Worm (Caenorhabditis elegans) whole organism, L4 larva: ENCODE data around the gene vps-54.

Source experiments
- ZK546.5 ChIP-seq, 2 experiments: sonication (generic microtip); optimal IDR thresholded peaks; 2 replicates each; lab custom pipeline; 2017; ENCODE audit warnings: missing biosample characterization in 2 of 2, missing genetic modification characterization in 2 of 2
- dmd-8 ChIP-seq: fragments of 200-800 bp; sonication (Bioruptor generic); IDR thresholded peaks from 2 replicates; pipeline ENCODE4 v1.3.6; 2022; ENCODE audit warnings: missing genetic modification characterization, missing compliant biosample characterization
- fkh-10 ChIP-seq: fragments of 150-350 bp; optimal IDR thresholded peaks from 2 replicates; lab custom pipeline; 2014; ENCODE audit warnings: missing biosample characterization, missing genetic modification reagents, missing genetic modification characterization
- hif-1 ChIP-seq, 2 experiments: sonication (generic microtip); optimal IDR thresholded peaks; 2 replicates each; lab custom pipeline; 2016 to 2017; ENCODE audit warnings: missing compliant biosample characterization in 2 of 2, missing genetic modification characterization in 2 of 2, missing genetic modification reagents in 2 of 2, missing genotype in 2 of 2, mild to moderate bottlenecking in 1 of 2
- nhr-77 ChIP-seq: fragments of 150-350 bp; optimal IDR thresholded peaks from 2 replicates; lab custom pipeline; 2014; ENCODE audit warnings: missing biosample characterization, missing genetic modification characterization
- spr-1 ChIP-seq: sonication (generic microtip); optimal IDR thresholded peaks from 2 replicates; lab custom pipeline; 2016; ENCODE audit warnings: mild to moderate bottlenecking, missing genetic modification characterization, missing compliant biosample characterization
- unc-130 ChIP-seq: sonication (generic microtip); optimal IDR thresholded peaks from 2 replicates; lab custom pipeline; 2016; ENCODE audit warnings: missing genetic modification reagents, missing genetic modification characterization, missing compliant biosample characterization
- unc-39 ChIP-seq: sonication (generic microtip); optimal IDR thresholded peaks from 2 replicates; lab custom pipeline; 2017; ENCODE audit warnings: missing biosample characterization, missing genetic modification characterization

DNA sequence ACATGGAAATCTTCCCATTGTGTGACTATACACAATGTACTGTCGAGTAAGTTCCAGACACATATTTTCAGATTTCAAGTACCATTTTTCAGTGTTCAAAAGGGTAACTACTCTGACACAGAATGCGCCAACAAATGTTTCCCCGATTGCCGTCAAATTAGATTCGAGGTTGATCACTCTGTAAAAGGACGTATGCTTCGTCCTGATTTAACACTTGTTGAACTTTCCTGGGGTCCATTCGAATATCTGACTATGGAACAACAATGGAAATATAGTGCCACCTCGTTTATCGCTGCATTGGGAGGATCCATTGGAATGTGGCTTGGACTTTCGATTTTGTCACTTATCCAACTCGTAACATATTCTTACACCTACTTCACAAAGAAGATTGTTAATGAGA is 2.0 kb downstream of the vps-54 start:
- TF ChIP-seq fkh-10 (GFP tag; lab: Kevin White, UChicago) (no peak), dmd-8 (GFP tag; lab: Robert Waterston, UW) (no peak), ZK546.5 (tag; optimal IDR thresholded peaks at IDR 0.05; lab: Kevin White, UChicago) (no peak), spr-1 (tag; lab: Kevin White, UChicago) (no peak), hif-1 (tag; optimal IDR thresholded peaks at IDR 0.05; lab: Kevin White, UChicago) (no peak), unc-39 (tag; lab: Kevin White, UChicago) (no peak), nhr-77 (tag; lab: Kevin White, UChicago) (no peak), unc-130 (no peak)
